Fruit fly (Drosophila melanogaster): Measurements from ENCODE around the gene CG4291.

Gene CG4291

DNA sequence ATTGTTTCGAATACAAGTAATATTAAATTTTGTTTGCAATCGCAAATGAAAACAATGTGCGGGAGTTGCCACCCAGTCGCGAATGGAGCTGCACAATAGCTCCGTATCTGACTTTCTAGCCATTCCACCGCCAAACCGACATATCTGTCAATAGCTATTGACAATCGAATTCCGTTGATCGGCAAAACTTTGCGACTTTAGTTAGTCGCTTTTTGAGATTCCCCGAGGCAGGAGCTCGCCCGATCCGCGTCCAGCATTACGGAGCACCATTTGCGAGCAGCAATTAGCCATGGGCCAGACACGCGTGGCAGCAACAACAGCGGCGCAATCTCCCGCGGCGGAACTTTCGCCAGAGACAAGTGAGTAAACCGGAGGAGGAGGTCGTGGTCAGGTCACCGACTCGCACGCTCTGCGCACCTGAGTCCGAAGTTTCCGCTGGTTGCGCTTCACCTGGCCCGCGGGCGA is at the start of gene CG4291, which contains the start of gene kraken:
Gene CG4291 (minus strand): TSS at position 84 of the 465 bp plus-strand sequence.
Gene kraken (plus strand): TSS at position 122 of the 465 bp plus-strand sequence.
- TF ChIP-seq CG17801 (GFP tag; optimal IDR thresholded peaks at IDR 0.05; ENCODE audit: partially characterized antibody): peak; percentile 64

DNA sequence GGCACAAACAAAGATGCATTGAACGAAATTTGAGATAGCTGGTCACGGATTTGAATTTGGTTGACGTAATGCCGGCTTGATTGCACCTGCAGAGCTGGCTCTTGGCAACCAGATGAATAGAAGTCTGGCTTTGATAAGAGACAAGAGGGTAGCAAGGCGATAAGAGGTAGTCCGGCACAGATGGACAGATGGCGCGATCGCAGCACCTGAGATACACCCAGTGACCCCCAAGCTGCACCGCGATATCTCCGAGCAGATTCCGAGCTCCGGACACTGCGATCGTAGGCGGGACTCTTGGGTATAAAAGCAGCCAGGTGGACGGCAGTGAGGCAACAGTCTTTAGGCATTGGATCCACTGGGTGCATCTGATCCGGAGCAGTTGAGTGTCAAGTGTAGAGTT is 45.8 kb upstream of the CG4291 start, which contains the start of gene Lsp1beta:
Gene Lsp1beta (plus strand): TSS at position 185 of the 400 bp plus-strand sequence.
- no peak for TF ChIP-seq CG17801 (GFP tag; optimal IDR thresholded peaks at IDR 0.05; ENCODE audit: partially characterized antibody)

DNA sequence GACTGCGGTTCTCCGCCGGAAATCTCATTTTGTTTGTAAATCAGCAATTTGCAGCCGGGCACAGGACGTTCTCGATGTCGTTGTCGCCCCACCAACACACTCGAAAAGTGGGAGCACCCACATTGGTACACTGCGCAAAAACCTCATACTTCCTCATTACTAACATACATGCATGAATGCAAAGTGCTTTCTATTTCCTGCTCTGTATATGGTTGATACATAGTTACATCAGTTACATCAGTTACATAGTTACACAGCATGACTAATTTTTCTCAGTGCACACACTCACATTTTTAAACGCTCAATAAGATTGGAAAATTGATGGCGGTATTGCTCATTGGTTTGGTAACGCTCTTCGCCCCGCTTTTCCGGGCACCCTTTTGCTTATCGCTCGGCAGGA is 44.6 kb upstream of the CG4291 start:
- no peak for TF ChIP-seq CG17801 (GFP tag; optimal IDR thresholded peaks at IDR 0.05; ENCODE audit: partially characterized antibody)

dm6 chr2L:895448-895847 is 42.9 kb upstream of the CG4291 start:
- TF ChIP-seq CG17801 (GFP tag; optimal IDR thresholded peaks at IDR 0.05; ENCODE audit: partially characterized antibody): no peak

DNA sequence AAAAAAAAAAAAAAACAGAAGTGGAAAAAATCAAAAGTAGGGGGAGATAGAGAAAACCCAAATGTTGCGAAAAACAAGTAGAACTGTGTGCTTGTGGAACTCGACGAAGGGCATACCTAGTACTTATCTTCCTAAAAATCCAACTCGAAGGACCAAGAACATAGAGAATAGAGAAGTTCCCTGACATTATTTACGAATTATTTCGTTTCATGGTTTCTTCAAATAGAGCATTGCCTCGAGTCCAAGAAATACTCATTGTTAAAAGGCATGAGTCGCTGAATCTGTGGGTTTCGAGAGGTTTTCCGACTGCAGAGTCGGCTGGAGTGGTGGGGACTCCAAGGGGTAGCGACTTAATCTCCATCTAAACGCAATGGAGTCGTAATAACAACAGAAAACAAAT is 40.6 kb upstream of the CG4291 start:
- no peak for TF ChIP-seq CG17801 (GFP tag; optimal IDR thresholded peaks at IDR 0.05; ENCODE audit: partially characterized antibody)

DNA sequence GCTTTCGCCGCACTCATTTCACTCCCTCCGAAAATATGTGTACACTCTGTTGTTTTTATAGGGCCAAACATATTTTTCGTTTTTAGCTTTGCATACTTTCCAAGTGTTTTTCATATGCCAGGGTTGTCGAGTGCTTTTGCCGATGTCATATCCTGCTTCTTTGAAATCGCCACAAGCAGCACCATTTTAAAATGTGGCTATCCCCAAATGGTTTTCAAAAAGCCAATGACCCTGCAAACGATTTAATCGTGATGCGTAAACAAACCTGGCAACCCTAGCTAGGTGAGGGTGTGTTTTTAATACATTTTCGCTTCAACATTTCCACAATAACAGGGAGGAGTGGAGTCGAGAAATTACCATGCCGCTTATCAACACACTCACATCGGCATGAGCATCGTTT is 39.9 kb upstream of the CG4291 start:
- no peak for TF ChIP-seq CG17801 (GFP tag; optimal IDR thresholded peaks at IDR 0.05; ENCODE audit: partially characterized antibody)

- no peak for TF ChIP-seq CG17801 (GFP tag; optimal IDR thresholded peaks at IDR 0.05; ENCODE audit: partially characterized antibody)
Observed at dm6 chr2L:889799-890198, 37.3 kb upstream of the CG4291 start.

DNA sequence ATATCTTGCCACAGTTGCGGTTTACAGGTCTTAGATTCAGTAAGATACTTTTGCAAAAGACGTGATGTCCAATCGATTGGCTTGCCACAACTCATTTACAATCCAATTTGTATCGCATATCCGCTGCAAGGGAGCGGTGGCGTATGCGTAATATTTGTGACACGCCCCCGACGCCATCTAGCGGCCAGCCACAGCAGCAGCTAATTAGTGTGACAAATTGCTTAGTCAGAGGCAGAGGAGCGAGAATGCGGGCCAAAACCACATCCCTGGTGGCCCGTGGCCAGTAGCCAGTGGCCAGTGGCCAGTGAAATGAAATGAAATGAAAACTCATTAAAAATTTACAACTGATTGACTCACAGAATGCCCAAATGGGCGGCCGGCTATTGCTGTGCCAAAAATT is 35.3 kb upstream of the CG4291 start:
- no peak for TF ChIP-seq CG17801 (GFP tag; optimal IDR thresholded peaks at IDR 0.05; ENCODE audit: partially characterized antibody)

- TF ChIP-seq CG17801 (GFP tag; optimal IDR thresholded peaks at IDR 0.05; ENCODE audit: partially characterized antibody): no peak
Observed at dm6 chr2L:886743-887142, 34.2 kb upstream of the CG4291 start.

DNA sequence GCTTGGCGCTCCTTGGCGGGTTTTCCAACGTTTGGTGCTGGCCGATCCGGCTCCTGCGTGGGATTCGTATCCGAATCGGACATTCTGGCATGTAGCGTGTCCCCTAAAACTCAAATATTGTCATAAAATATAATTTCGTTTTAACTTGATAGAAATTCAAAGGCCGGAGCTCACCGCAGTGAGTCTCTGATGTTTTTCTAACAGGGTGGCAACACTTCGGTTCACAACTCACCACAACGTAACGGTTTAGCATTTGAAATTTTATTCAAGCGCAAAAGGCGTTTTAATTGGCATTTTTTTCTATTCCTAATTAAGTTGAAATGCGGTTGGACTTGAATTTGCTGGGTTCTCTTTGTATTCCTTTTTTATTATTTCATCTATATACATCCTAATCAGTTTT is 32.4 kb upstream of the CG4291 start, which contains the start of gene CG15824:
Gene CG15824 (minus strand): TSS at position 172 of the 400 bp plus-strand sequence.
- no peak for TF ChIP-seq CG17801 (GFP tag; optimal IDR thresholded peaks at IDR 0.05; ENCODE audit: partially characterized antibody)

dm6 chr2L:877002-877401 is 24.5 kb upstream of the CG4291 start, which contains the start of gene ninaA:
ninaA (plus strand) TSS chr2L:877302.
- no peak for TF ChIP-seq CG17801 (GFP tag; optimal IDR thresholded peaks at IDR 0.05; ENCODE audit: partially characterized antibody)

DNA sequence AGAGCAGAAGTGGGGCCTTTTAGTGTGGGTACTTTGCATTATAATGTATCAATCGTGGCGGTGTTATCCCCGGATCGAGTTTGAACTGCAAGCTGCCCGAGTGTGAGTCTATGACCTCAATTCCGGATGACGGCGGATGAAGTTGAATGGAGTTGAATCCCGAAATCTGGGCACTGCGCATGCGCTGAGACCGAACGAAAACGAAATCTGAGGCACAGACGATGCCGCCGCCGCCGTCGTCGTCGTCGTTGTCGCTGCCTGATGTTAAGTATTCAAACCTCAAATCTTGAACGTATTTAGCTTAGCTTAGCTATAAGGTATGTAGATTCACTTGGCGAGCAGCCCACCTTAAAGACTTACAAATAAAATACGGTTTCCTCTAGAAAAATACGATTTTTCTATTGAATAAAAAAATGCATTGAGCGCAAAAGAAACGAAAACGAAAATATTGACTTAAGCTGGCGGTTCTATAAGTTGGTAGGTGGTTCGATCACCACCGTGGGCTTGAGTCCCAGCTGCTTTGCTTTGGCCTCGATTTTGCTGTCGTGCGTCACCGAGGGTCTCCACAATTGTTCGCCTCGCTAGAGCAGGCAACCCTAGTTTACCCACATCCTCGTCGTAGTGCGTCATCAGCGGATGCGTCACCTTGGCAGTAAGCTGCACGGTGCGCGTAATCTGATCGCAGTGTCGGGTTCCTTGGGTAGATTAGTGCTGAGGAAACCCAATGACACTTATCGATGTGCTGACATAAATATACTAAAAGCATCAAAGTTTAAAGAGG is 21.4 kb upstream of the CG4291 start:
- no peak for TF ChIP-seq CG17801 (GFP tag; optimal IDR thresholded peaks at IDR 0.05; ENCODE audit: partially characterized antibody)

- TF ChIP-seq CG17801 (GFP tag; optimal IDR thresholded peaks at IDR 0.05; ENCODE audit: partially characterized antibody): no peak
Observed at dm6 chr2L:871419-871846, 18.9 kb upstream of the CG4291 start.

dm6 chr2L:870749-871418 is 18.4 kb upstream of the CG4291 start:
- TF ChIP-seq CG17801 (GFP tag; optimal IDR thresholded peaks at IDR 0.05; ENCODE audit: partially characterized antibody): peak; percentile 70

DNA sequence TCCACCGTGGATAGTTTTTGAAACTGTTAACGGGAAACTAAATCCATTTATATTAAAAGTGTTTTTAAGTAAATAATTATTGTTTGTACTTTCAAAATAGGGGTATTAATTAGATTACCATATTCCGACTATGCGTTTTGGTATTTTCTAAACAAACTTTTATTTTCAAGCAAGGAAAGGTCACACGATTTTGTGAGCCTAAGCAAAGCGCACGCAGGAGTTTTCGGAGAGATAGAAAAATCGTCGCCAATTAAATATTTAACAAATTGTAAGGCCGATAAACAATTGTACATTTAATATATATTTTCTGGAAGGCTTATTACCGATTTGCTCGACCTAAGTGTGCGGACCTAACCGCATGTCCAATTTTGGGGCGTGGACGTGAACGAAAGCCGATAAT is 17.8 kb upstream of the CG4291 start, which contains the start of gene PNUTS:
Gene PNUTS (plus strand): TSS at position 181 of the 400 bp plus-strand sequence.
- TF ChIP-seq CG17801 (GFP tag; optimal IDR thresholded peaks at IDR 0.05; ENCODE audit: partially characterized antibody): no peak

Data from ovary, adult (tissue).